Fruit fly (Drosophila melanogaster) whole organism, embryonic: ENCODE data around the gene CG44385.

Source experiments
- BEAF-32 ChIP-seq: fragments of 200-800 bp; sonication (Bioruptor generic); optimal IDR thresholded peaks from 3 replicates; lab custom pipeline; 2017; ENCODE audit warnings: missing biosample characterization, missing genetic modification characterization, mild to moderate bottlenecking, moderate library complexity, missing genetic modification reagents
- CG11560 ChIP-seq: fragments of 200-800 bp; sonication (Bioruptor generic); IDR thresholded peaks from 3 replicates; pipeline ENCODE4 v1.3.6; 2022; ENCODE audit warnings: missing biosample characterization, missing genetic modification characterization
- CG13287 ChIP-seq: fragments of 200-800 bp; sonication (Bioruptor generic); IDR thresholded peaks from 2 replicates; pipeline ENCODE4 v1.3.6; 2022; ENCODE audit warnings: missing biosample characterization, missing genetic modification characterization; ENCODE audit not compliant: partially characterized antibody
- CG13775 ChIP-seq: fragments of 200-800 bp; sonication (Bioruptor generic); optimal IDR thresholded peaks from 3 replicates; lab custom pipeline; 2017; ENCODE audit warnings: missing biosample characterization, mild to moderate bottlenecking, missing genetic modification characterization
- CG14860 ChIP-seq: fragments of 200-800 bp; sonication (Bioruptor generic); IDR thresholded peaks from 3 replicates; pipeline ENCODE4 v1.3.6; 2022; ENCODE audit warnings: missing biosample characterization, missing genetic modification characterization; ENCODE audit not compliant: partially characterized antibody
- CG16813 ChIP-seq: fragments of 200-800 bp; sonication (Bioruptor generic); IDR thresholded peaks from 3 replicates; pipeline ENCODE4 v1.3.6; 2022; ENCODE audit warnings: missing biosample characterization, missing genetic modification characterization; ENCODE audit not compliant: partially characterized antibody
- CG2199 ChIP-seq: fragments of 200-800 bp; sonication (Bioruptor generic); IDR thresholded peaks from 3 replicates; pipeline ENCODE4 v1.3.6; 2022; ENCODE audit warnings: missing biosample characterization, missing genetic modification characterization
- CG30403 ChIP-seq: fragments of 200-800 bp; sonication (Bioruptor generic); optimal IDR thresholded peaks from 3 replicates; lab custom pipeline; 2016; ENCODE audit warnings: missing biosample characterization, missing genetic modification characterization
- CG31224 ChIP-seq: fragments of 200-800 bp; sonication (Bioruptor generic); IDR thresholded peaks from 2 replicates; pipeline ENCODE4 v1.3.6; 2022; ENCODE audit warnings: missing biosample characterization, missing genetic modification characterization
- CG32772 ChIP-seq: fragments of 200-800 bp; sonication (Bioruptor generic); IDR thresholded peaks from 2 replicates; pipeline ENCODE4 v1.3.6; 2022; ENCODE audit warnings: missing biosample characterization, missing genetic modification characterization
- CG34224 ChIP-seq: fragments of 200-800 bp; sonication (Bioruptor generic); IDR thresholded peaks from 3 replicates; pipeline ENCODE4 v1.3.6; 2022; ENCODE audit warnings: missing biosample characterization, missing genetic modification characterization; ENCODE audit not compliant: partially characterized antibody
- CG42726 ChIP-seq: fragments of 200-800 bp; sonication (Bioruptor generic); IDR thresholded peaks from 2 replicates; pipeline ENCODE4 v1.3.6; 2022; ENCODE audit warnings: missing biosample characterization, missing genetic modification characterization; ENCODE audit not compliant: partially characterized antibody
- CG6689 ChIP-seq: fragments of 200-800 bp; sonication (Bioruptor generic); IDR thresholded peaks from 2 replicates; pipeline ENCODE4 v1.3.6; 2022; ENCODE audit warnings: missing biosample characterization, missing genetic modification characterization
- CG6791 ChIP-seq: fragments of 200-800 bp; sonication (Bioruptor generic); IDR thresholded peaks from 3 replicates; pipeline ENCODE4 v1.3.6; 2022; ENCODE audit warnings: missing biosample characterization, missing genetic modification characterization; ENCODE audit not compliant: partially characterized antibody
- CHES-1-like ChIP-seq: fragments of 200-800 bp; sonication (Bioruptor generic); optimal IDR thresholded peaks from 2 replicates; lab custom pipeline; 2016; ENCODE audit warnings: missing biosample characterization, missing genetic modification characterization
- CoRest ChIP-seq: fragments of 200-800 bp; sonication (Bioruptor generic); optimal IDR thresholded peaks from 3 replicates; lab custom pipeline; 2018; ENCODE audit warnings: missing biosample characterization, mild to moderate bottlenecking, missing genetic modification characterization, moderate library complexity
- D ChIP-seq, 2 experiments: fragments of 200-800 bp in 1 of 2; fragments of >200 bp in 1 of 2; sonication (Bioruptor generic) in 1 of 2; optimal IDR thresholded peaks; 2 replicates in 1 of 2; 3 replicates in 1 of 2; lab custom pipeline; 2017; ENCODE audit warnings: mild to moderate bottlenecking in 1 of 2, missing biosample characterization in 1 of 2, missing genetic modification characterization in 1 of 2, missing genetic modification reagents in 1 of 2
- Doc3 ChIP-seq: fragments of 200-800 bp; sonication (Bioruptor generic); IDR thresholded peaks from 3 replicates; pipeline ENCODE4 v1.3.6; 2022; ENCODE audit warnings: missing biosample characterization, missing genetic modification characterization; ENCODE audit not compliant: partially characterized antibody
- Dref ChIP-seq: fragments of 200-800 bp; sonication (Bioruptor generic); IDR thresholded peaks from 2 replicates; pipeline ENCODE4 v1.3.6; 2022; ENCODE audit warnings: missing biosample characterization, missing genetic modification characterization
- Ets97D ChIP-seq: fragments of 200-800 bp; sonication (Bioruptor generic); optimal IDR thresholded peaks from 3 replicates; lab custom pipeline; 2016; ENCODE audit warnings: missing biosample characterization, missing genetic modification characterization
- HLH54F ChIP-seq: fragments of 200-800 bp; sonication (Bioruptor generic); optimal IDR thresholded peaks from 3 replicates; lab custom pipeline; 2016; ENCODE audit warnings: missing biosample characterization, missing genetic modification characterization
- MBD-R2 ChIP-seq: fragments of 200-800 bp; sonication (Bioruptor generic); IDR thresholded peaks from 2 replicates; pipeline ENCODE4 v1.3.6; 2022; ENCODE audit warnings: missing biosample characterization, missing genetic modification characterization
- Med ChIP-seq: fragments of 200-800 bp; sonication (Bioruptor generic); peaks from one replicate; lab custom pipeline; 2016; ENCODE audit warnings: missing biosample characterization, missing genetic modification characterization, mild to moderate bottlenecking, inconsistent platforms, moderate library complexity
- Rfx ChIP-seq: fragments of 200-800 bp; sonication (Bioruptor generic); IDR thresholded peaks from 2 replicates; pipeline ENCODE4 v1.3.6; 2022; ENCODE audit warnings: missing biosample characterization, missing genetic modification characterization
- Sry-δ ChIP-seq: fragments of 200-800 bp; sonication (Bioruptor generic); optimal IDR thresholded peaks from 2 replicates; lab custom pipeline; 2016; ENCODE audit warnings: missing biosample characterization, missing genetic modification characterization
- YL-1 ChIP-seq: fragments of 200-800 bp; sonication (Bioruptor generic); optimal IDR thresholded peaks from 3 replicates; lab custom pipeline; 2017; ENCODE audit warnings: missing biosample characterization, mild to moderate bottlenecking, missing genetic modification characterization
- bbx ChIP-seq: fragments of 200-800 bp; sonication (Bioruptor generic); IDR thresholded peaks from 2 replicates; pipeline ENCODE4 v1.3.6; 2022; ENCODE audit warnings: missing biosample characterization, missing genetic modification characterization; ENCODE audit not compliant: partially characterized antibody
- cas ChIP-seq: fragments of 200-800 bp; sonication (Bioruptor generic); IDR thresholded peaks from 2 replicates; pipeline ENCODE4 v1.3.6; 2022; ENCODE audit warnings: missing biosample characterization, missing genetic modification characterization
- chinmo ChIP-seq: fragments of 200-800 bp; sonication (Bioruptor generic); IDR thresholded peaks from 4 replicates; pipeline ENCODE4 v1.3.6; 2022; ENCODE audit warnings: missing biosample characterization, missing genetic modification characterization; ENCODE audit not compliant: partially characterized antibody
- dpn ChIP-seq, 2 experiments: fragments of 200-800 bp; sonication (Bioruptor generic); optimal IDR thresholded peaks; 3 replicates each; lab custom pipeline; 2016; ENCODE audit warnings: missing biosample characterization in 2 of 2, missing genetic modification characterization in 2 of 2
- grn ChIP-seq: fragments of 200-800 bp; sonication (Bioruptor generic); optimal IDR thresholded peaks from 3 replicates; lab custom pipeline; 2017; ENCODE audit warnings: missing biosample characterization, missing genetic modification characterization
- hb ChIP-seq: fragments of 200-800 bp; sonication (Bioruptor generic); IDR thresholded peaks from 3 replicates; pipeline ENCODE4 v1.3.6; 2022; ENCODE audit warnings: missing biosample characterization, missing genetic modification characterization; ENCODE audit not compliant: partially characterized antibody
- hbn ChIP-seq: fragments of 200-800 bp; sonication (Bioruptor generic); IDR thresholded peaks from 2 replicates; pipeline ENCODE4 v1.3.6; 2022; ENCODE audit warnings: missing biosample characterization, missing genetic modification characterization; ENCODE audit not compliant: partially characterized antibody
- inv ChIP-seq: fragments of 200-800 bp; sonication (Bioruptor generic); IDR thresholded peaks from 2 replicates; pipeline ENCODE4 v1.3.6; 2022; ENCODE audit warnings: missing biosample characterization, missing genetic modification characterization; ENCODE audit not compliant: partially characterized antibody
- jing ChIP-seq: fragments of 200-800 bp; sonication (Bioruptor generic); optimal IDR thresholded peaks from 2 replicates; lab custom pipeline; 2018; ENCODE audit warnings: missing biosample characterization, mild to moderate bottlenecking, missing genetic modification characterization
- jumu ChIP-seq: fragments of 200-800 bp; sonication (Bioruptor generic); optimal IDR thresholded peaks from 3 replicates; lab custom pipeline; 2016; ENCODE audit warnings: missing biosample characterization, missing genetic modification characterization
- mld ChIP-seq: fragments of 200-800 bp; sonication (Bioruptor generic); IDR thresholded peaks from 3 replicates; pipeline ENCODE4 v1.3.6; 2022; ENCODE audit warnings: missing biosample characterization, missing genetic modification characterization; ENCODE audit not compliant: partially characterized antibody
- prd ChIP-seq, 3 experiments: fragments of >200 bp in 2 of 3; fragments of 200-800 bp in 1 of 3; sonication (Bioruptor generic) in 1 of 3; optimal IDR thresholded peaks in 2 of 3; IDR thresholded peaks in 1 of 3; 2 replicates in 2 of 3; 3 replicates in 1 of 3; pipeline versions ENCODE4 v1.3.6 to Lab custom; 2017 to 2022; ENCODE audit warnings: missing biosample characterization in 1 of 3, missing genetic modification characterization in 1 of 3
- pros ChIP-seq: fragments of 200-800 bp; sonication (Bioruptor generic); optimal IDR thresholded peaks from 3 replicates; lab custom pipeline; 2019; ENCODE audit warnings: missing biosample characterization, mild to moderate bottlenecking, missing genetic modification characterization, moderate library complexity
- pzg ChIP-seq: fragments of 200-800 bp; sonication (Bioruptor generic); optimal IDR thresholded peaks from 3 replicates; lab custom pipeline; 2018; ENCODE audit warnings: missing biosample characterization, mild to moderate bottlenecking, missing genetic modification characterization, moderate library complexity
- sens ChIP-seq: fragments of 200-800 bp; sonication (Bioruptor generic); peaks from one replicate; lab custom pipeline; 2016; ENCODE audit warnings: missing biosample characterization, missing genetic modification characterization
- slbo ChIP-seq: fragments of 200-800 bp; sonication (Bioruptor generic); IDR thresholded peaks from 2 replicates; pipeline ENCODE4 v1.3.6; 2022; ENCODE audit warnings: missing biosample characterization, missing genetic modification characterization
- sna ChIP-seq: fragments of 200-800 bp; sonication (Bioruptor generic); IDR thresholded peaks from 2 replicates; pipeline ENCODE4 v1.3.6; 2022; ENCODE audit warnings: missing biosample characterization, missing genetic modification characterization; ENCODE audit not compliant: partially characterized antibody
- vnd ChIP-seq: fragments of 200-800 bp; sonication (Bioruptor generic); IDR thresholded peaks from 3 replicates; pipeline ENCODE4 v1.3.6; 2022; ENCODE audit warnings: missing biosample characterization, missing genetic modification characterization; ENCODE audit not compliant: partially characterized antibody
- wdn ChIP-seq: fragments of 200-800 bp; sonication (Bioruptor generic); IDR thresholded peaks from 2 replicates; pipeline ENCODE4 v1.3.6; 2022; ENCODE audit warnings: missing biosample characterization, missing genetic modification characterization

CG44385 gene

dm6 chrX:11124749-11125508 is 7.3 kb downstream of the CG44385 start, which contains the start of gene Rpt3:
Rpt3 (plus strand) TSS chrX:11125101.
- TF ChIP-seq CG6791 (GFP tag; lab: Robert Waterston, UW) = peak; percentile 73
- TF ChIP-seq CHES-1-like (GFP tag; lab: Kevin White, UChicago) = peak; percentile 4
- TF ChIP-seq inv = peak; percentile 74; the same call in 1 of the 2 replicates
- peak; percentile 82; the same call in 2 of the 3 replicates for TF ChIP-seq CG14860 (GFP tag; lab: Robert Waterston, UW)
- no peak for TF ChIP-seq CG31224 (GFP tag; lab: Robert Waterston, UW)
- TF ChIP-seq sens = peak; percentile 83
- no peak for TF ChIP-seq cas
- TF ChIP-seq mld (GFP tag; lab: Robert Waterston, UW) = peak; percentile 9; the same call in 1 of the 3 replicates
- TF ChIP-seq CG34224 (GFP tag; lab: Robert Waterston, UW) = peak; percentile 66
- TF ChIP-seq CG13775 (GFP tag; lab: Kevin White, UChicago) = peak; percentile 14
- TF ChIP-seq Ets97D = peak; percentile 65
- TF ChIP-seq HLH54F (GFP tag; lab: Kevin White, UChicago) = peak; percentile 2
- TF ChIP-seq sna (GFP tag; lab: Robert Waterston, UW) = peak; percentile 77
- TF ChIP-seq vnd (GFP tag; lab: Robert Waterston, UW) = peak; percentile 77; the same call in 2 of the 3 replicates
- no peak for TF ChIP-seq jing (GFP tag; lab: Kevin White, UChicago)
- TF ChIP-seq MBD-R2 (GFP tag; lab: Robert Waterston, UW) = peak; percentile 47
- peak; percentile 78 for TF ChIP-seq CG13287
- TF ChIP-seq pros (GFP tag; lab: Kevin White, UChicago) = no peak
- TF ChIP-seq CG6689 (GFP tag; lab: Robert Waterston, UW) = 0 out of 2 replicates have a peak, but pooled peaks have one; percentile 12
- TF ChIP-seq CG42726 = peak; percentile 55; the same call in 1 of the 2 replicates
- peak; percentile 12 for TF ChIP-seq jumu (GFP tag; lab: Kevin White, UChicago)
- peak; percentile 85 for TF ChIP-seq CG16813
- TF ChIP-seq Rfx (GFP tag; lab: Robert Waterston, UW) = peak; percentile 7; the same call in 1 of the 2 replicates
- TF ChIP-seq slbo (GFP tag; lab: Robert Waterston, UW) = peak; percentile 34; the same call in 1 of the 2 replicates
- peak; percentile 32 for TF ChIP-seq grn (GFP tag; lab: Kevin White, UChicago)
- TF ChIP-seq Sry-δ (GFP tag; lab: Kevin White, UChicago) = peak; percentile 90
- no peak for TF ChIP-seq prd (optimal IDR thresholded peaks at IDR 0.05; lab: Kevin White, UChicago)
- no peak for TF ChIP-seq prd (GFP tag; IDR thresholded peaks at IDR 0.05; lab: Robert Waterston, UW)
- peak; percentile 76 for TF ChIP-seq Med
- peak; percentile 90 for TF ChIP-seq BEAF-32 (GFP tag; lab: Kevin White, UChicago)
- no peak for TF ChIP-seq CG2199 (GFP tag; lab: Robert Waterston, UW)
- peak; percentile 36 for TF ChIP-seq pzg
- TF ChIP-seq bbx (GFP tag; lab: Robert Waterston, UW) = peak; percentile 61
- TF ChIP-seq YL-1 (GFP tag; lab: Kevin White, UChicago) = peak; percentile 43
- TF ChIP-seq D (optimal IDR thresholded peaks at IDR 0.05; lab: Kevin White, UChicago) = no peak
- TF ChIP-seq D (GFP tag; optimal IDR thresholded peaks at IDR 0.05; lab: Kevin White, UChicago) = no peak
- TF ChIP-seq CG30403 = peak; percentile 39
- peak in 1 of 2 experiments; percentile 24 for TF ChIP-seq dpn (GFP tag; optimal IDR thresholded peaks at IDR 0.05; lab: Kevin White, UChicago)
- TF ChIP-seq CG11560 (tag; lab: Robert Waterston, UW) = peak; percentile 40; the same call in 1 of the 3 replicates
- 0 out of 4 replicates have a peak, but pooled peaks have one; percentile 33 for TF ChIP-seq chinmo (GFP tag; lab: Robert Waterston, UW)
- peak; percentile 78 for TF ChIP-seq Dref (GFP tag; lab: Robert Waterston, UW)
- TF ChIP-seq hb (GFP tag; lab: Robert Waterston, UW) = peak; percentile 72; the same call in 2 of the 3 replicates
- TF ChIP-seq wdn (GFP tag; lab: Robert Waterston, UW) = no peak
- 0 out of 2 replicates have a peak, but pooled peaks have one; percentile 9 for TF ChIP-seq CG32772 (GFP tag; lab: Robert Waterston, UW)
- peak; percentile 6 for TF ChIP-seq CoRest (tag; lab: Kevin White, UChicago)
- peak; percentile 75 for TF ChIP-seq Doc3 (GFP tag; lab: Robert Waterston, UW)
- peak; percentile 63 for TF ChIP-seq hbn (GFP tag; lab: Robert Waterston, UW)
